Fruit fly (Drosophila melanogaster) whole organism, wandering third instar larva: ENCODE results near the gene Nckx30C.

Experiments
- Abd-B ChIP-seq: fragments of >200 bp; optimal IDR thresholded peaks from 2 replicates; lab custom pipeline; 2017; ENCODE audit warnings: missing biosample characterization, missing genetic modification characterization
- CG32264 ChIP-seq: fragments of 200-800 bp; sonication (Bioruptor generic); optimal IDR thresholded peaks from 2 replicates; lab custom pipeline; 2016; ENCODE audit warnings: missing biosample characterization, missing genetic modification characterization
- CG9705 ChIP-seq: fragments of 200-800 bp; sonication (Bioruptor generic); optimal IDR thresholded peaks from 2 replicates; lab custom pipeline; 2018; ENCODE audit warnings: missing biosample characterization, mild to moderate bottlenecking, missing genetic modification characterization
- CrebA ChIP-seq: fragments of 200-800 bp; sonication (Bioruptor generic); optimal IDR thresholded peaks from 2 replicates; lab custom pipeline; 2016; ENCODE audit warnings: missing biosample characterization, mild to moderate bottlenecking, missing genetic modification characterization, borderline replicate concordance
- Dfd ChIP-seq: fragments of >200 bp; optimal IDR thresholded peaks from 2 replicates; lab custom pipeline; 2017; ENCODE audit warnings: missing biosample characterization, missing genetic modification characterization
- Dif ChIP-seq: fragments of 200-275, 200-300 bp; sonication (Bioruptor generic); optimal IDR thresholded peaks from 2 replicates; lab custom pipeline; 2018; ENCODE audit warnings: missing biosample characterization, missing genetic modification characterization; ENCODE audit not compliant: partially characterized antibody
- GATAd ChIP-seq: sonication (Bioruptor generic); optimal IDR thresholded peaks from 2 replicates; lab custom pipeline; 2016; ENCODE audit warnings: missing biosample characterization, missing genetic modification characterization
- HLH106 ChIP-seq: fragments of 200-800 bp; optimal IDR thresholded peaks from 3 replicates; lab custom pipeline; 2019; ENCODE audit warnings: missing biosample characterization, mild to moderate bottlenecking, missing genetic modification characterization, moderate library complexity
- Hnf4 ChIP-seq: fragments of 200-800 bp; sonication (Bioruptor generic); optimal IDR thresholded peaks from 2 replicates; lab custom pipeline; 2016; ENCODE audit warnings: missing biosample characterization, mild to moderate bottlenecking, missing genetic modification characterization
- Hr78 ChIP-seq: fragments of >200 bp; optimal IDR thresholded peaks from 2 replicates; lab custom pipeline; 2017; ENCODE audit warnings: missing biosample characterization, missing genetic modification characterization
- Hr83 ChIP-seq: fragments of 200-300 bp; sonication (Bioruptor generic); optimal IDR thresholded peaks from 2 replicates; lab custom pipeline; 2016; ENCODE audit warnings: missing biosample characterization, mild to moderate bottlenecking, missing genetic modification characterization, moderate library complexity; ENCODE audit not compliant: poor library complexity, severe bottlenecking
- Jra ChIP-seq: sonication (Bioruptor generic); optimal IDR thresholded peaks from 2 replicates; lab custom pipeline; 2016; ENCODE audit warnings: missing biosample characterization, missing genetic modification characterization
- Mio ChIP-seq: sonication (Bioruptor generic); optimal IDR thresholded peaks from 2 replicates; lab custom pipeline; 2016; ENCODE audit warnings: missing biosample characterization, missing genetic modification characterization
- Myc ChIP-seq: fragments of >200 bp; optimal IDR thresholded peaks from 2 replicates; lab custom pipeline; 2017
- N ChIP-seq: fragments of >200 bp; optimal IDR thresholded peaks from 2 replicates; lab custom pipeline; 2018; ENCODE audit warnings: missing biosample characterization, missing external identifiers, missing genetic modification characterization
- OdsH ChIP-seq: fragments of 200-800 bp; sonication (Bioruptor generic); optimal IDR thresholded peaks from 2 replicates; lab custom pipeline; 2016; ENCODE audit warnings: missing biosample characterization, mild to moderate bottlenecking, missing genetic modification characterization
- Rel ChIP-seq, 2 experiments: fragments of 200-800 bp; sonication (Bioruptor generic) in 1 of 2; optimal IDR thresholded peaks; 2 replicates in 1 of 2; 3 replicates in 1 of 2; lab custom pipeline; 2016 to 2019; ENCODE audit warnings: mild to moderate bottlenecking in 2 of 2, missing biosample characterization in 2 of 2, missing genetic modification characterization in 2 of 2, moderate library complexity in 1 of 2
- Sp1 ChIP-seq: fragments of 200-800 bp; sonication (Bioruptor generic); optimal IDR thresholded peaks from 3 replicates; lab custom pipeline; 2019; ENCODE audit warnings: missing biosample characterization, mild to moderate bottlenecking, missing genetic modification characterization, moderate library complexity
- Vsx2 ChIP-seq: fragments of 200-300, 225-300 bp; sonication (Bioruptor generic); optimal IDR thresholded peaks from 2 replicates; lab custom pipeline; 2018; ENCODE audit warnings: missing biosample characterization, missing genetic modification characterization; ENCODE audit not compliant: partially characterized antibody
- br ChIP-seq: fragments of 200-800 bp; sonication (Bioruptor generic); optimal IDR thresholded peaks from 2 replicates; lab custom pipeline; 2016; ENCODE audit warnings: missing biosample characterization, missing genetic modification characterization
- brk ChIP-seq: fragments of 200-800 bp; sonication (Bioruptor generic); optimal IDR thresholded peaks from 2 replicates; lab custom pipeline; 2016; ENCODE audit warnings: missing biosample characterization, mild to moderate bottlenecking, missing genetic modification characterization
- dl ChIP-seq, 2 experiments: fragments of 175-275, 200-275 bp in 1 of 2; fragments of 200-275 bp in 1 of 2; sonication (Bioruptor generic); optimal IDR thresholded peaks; lab custom pipeline; 2018; ENCODE audit warnings: mild to moderate bottlenecking in 2 of 2, missing biosample characterization in 2 of 2, missing genetic modification characterization in 2 of 2, moderate library complexity in 2 of 2; ENCODE audit not compliant: partially characterized antibody in 2 of 2, insufficient read depth in 1 of 2
- dmrt93B ChIP-seq: fragments of 200-800 bp; sonication (Bioruptor generic); optimal IDR thresholded peaks from 2 replicates; lab custom pipeline; 2018; ENCODE audit warnings: missing biosample characterization, mild to moderate bottlenecking, missing genetic modification characterization
- dsf ChIP-seq: sonication (Bioruptor generic); optimal IDR thresholded peaks from 2 replicates; lab custom pipeline; 2016; ENCODE audit warnings: missing biosample characterization, missing genetic modification characterization, borderline replicate concordance
- ey ChIP-seq: fragments of 200-800 bp; sonication (Bioruptor generic); optimal IDR thresholded peaks from 2 replicates; lab custom pipeline; 2016; ENCODE audit warnings: missing biosample characterization, missing genetic modification characterization
- foxo ChIP-seq, 2 experiments: fragments of 200-800 bp; sonication (Bioruptor generic); optimal IDR thresholded peaks; 2 replicates in 1 of 2; 3 replicates in 1 of 2; lab custom pipeline; 2016 to 2017; ENCODE audit warnings: missing biosample characterization in 2 of 2, missing genetic modification characterization in 2 of 2
- fru ChIP-seq: fragments of 200-800 bp; sonication (Bioruptor generic); optimal IDR thresholded peaks from 3 replicates; lab custom pipeline; 2016; ENCODE audit warnings: missing biosample characterization, mild to moderate bottlenecking, missing genetic modification characterization
- h ChIP-seq: fragments of 200-800 bp; sonication (Bioruptor generic); optimal IDR thresholded peaks from 3 replicates; lab custom pipeline; 2016; ENCODE audit warnings: missing biosample characterization, mild to moderate bottlenecking, missing genetic modification characterization
- jim ChIP-seq: fragments of 175-275, 200-325 bp; sonication (Bioruptor generic); optimal IDR thresholded peaks from 2 replicates; lab custom pipeline; 2016; ENCODE audit warnings: missing biosample characterization, mild to moderate bottlenecking, missing genetic modification characterization
- lola ChIP-seq: fragments of >200 bp; optimal IDR thresholded peaks from 2 replicates; lab custom pipeline; 2017; ENCODE audit warnings: missing biosample characterization, missing genetic modification characterization
- pan ChIP-seq: fragments of >200 bp; optimal IDR thresholded peaks from 2 replicates; lab custom pipeline; 2017
- psq ChIP-seq: fragments of 200-800 bp; sonication (Bioruptor generic); optimal IDR thresholded peaks from 3 replicates; lab custom pipeline; 2017; ENCODE audit warnings: missing biosample characterization, mild to moderate bottlenecking, missing genetic modification characterization, moderate library complexity
- rgr ChIP-seq: fragments of 200-800 bp; sonication (Bioruptor generic); optimal IDR thresholded peaks from 3 replicates; lab custom pipeline; 2016; ENCODE audit warnings: missing biosample characterization, mild to moderate bottlenecking, missing genetic modification characterization
- sage ChIP-seq: fragments of 200-800 bp; sonication (Bioruptor generic); optimal IDR thresholded peaks from 2 replicates; lab custom pipeline; 2016; ENCODE audit warnings: missing biosample characterization, mild to moderate bottlenecking, missing genetic modification characterization
- sv ChIP-seq: fragments of 200-800 bp; sonication (Bioruptor generic); optimal IDR thresholded peaks from 3 replicates; lab custom pipeline; 2016; ENCODE audit warnings: missing biosample characterization, missing genetic modification characterization
- tai ChIP-seq: sonication (Bioruptor generic); optimal IDR thresholded peaks from 2 replicates; lab custom pipeline; 2016; ENCODE audit warnings: missing biosample characterization, missing genetic modification characterization
- usp ChIP-seq: fragments of >200 bp; optimal IDR thresholded peaks from 2 replicates; lab custom pipeline; 2017; ENCODE audit warnings: missing biosample characterization, missing genetic modification characterization
- woc ChIP-seq: sonication (Bioruptor generic); optimal IDR thresholded peaks from 2 replicates; lab custom pipeline; 2016; ENCODE audit warnings: missing biosample characterization, mild to moderate bottlenecking, missing genetic modification characterization

Gene Nckx30C

dm6 chr2L:9703000-9703399 lies 43.3 kb downstream of the Nckx30C start:
- TF ChIP-seq Hr78 (GFP tag; lab: Kevin White, UChicago) (no peak), Vsx2 (GFP tag; lab: Kevin White, UChicago) (no peak), jim (GFP tag; lab: Kevin White, UChicago) (no peak), Hr83 (GFP tag; lab: Kevin White, UChicago) (no peak), dsf (GFP tag; lab: Kevin White, UChicago) (no peak), sv (GFP tag; lab: Kevin White, UChicago) (no peak), ey (no peak), Sp1 (GFP tag; lab: Kevin White, UChicago) (no peak), GATAd (GFP tag; lab: Kevin White, UChicago) (no peak), CrebA (GFP tag; lab: Kevin White, UChicago) (no peak), foxo (GFP tag; optimal IDR thresholded peaks at IDR 0.05; lab: Kevin White, UChicago) (no peak), Dfd (GFP tag; lab: Kevin White, UChicago) (no peak)

- TF ChIP-seq foxo (GFP tag; optimal IDR thresholded peaks at IDR 0.05; lab: Kevin White, UChicago) (peak in 1 of 2 experiments; percentile 68), br (peak; percentile 48), sv (GFP tag; lab: Kevin White, UChicago) (peak; percentile 10), pan (lab: Kevin White, UChicago) (no peak), dmrt93B (GFP tag; lab: Kevin White, UChicago) (peak; percentile 53), rgr (peak; percentile 71), Myc (lab: Kevin White, UChicago) (peak; percentile 99), Jra (GFP tag; lab: Kevin White, UChicago) (no peak), jim (GFP tag; lab: Kevin White, UChicago) (no peak), fru (peak; percentile 52), CG32264 (GFP tag; lab: Kevin White, UChicago) (no peak), dsf (GFP tag; lab: Kevin White, UChicago) (no peak), ey (peak; percentile 6), usp (GFP tag; lab: Kevin White, UChicago) (no peak), Vsx2 (GFP tag; lab: Kevin White, UChicago) (no peak), psq (GFP tag; lab: Kevin White, UChicago) (peak; percentile 59), brk (GFP tag; lab: Kevin White, UChicago) (peak; percentile 51), OdsH (peak; percentile 66), CrebA (GFP tag; lab: Kevin White, UChicago) (no peak), Dif (no peak), Abd-B (GFP tag; lab: Kevin White, UChicago) (no peak), HLH106 (tag; lab: Kevin White, UChicago) (peak; percentile 74), Hr78 (GFP tag; lab: Kevin White, UChicago) (no peak), dl (GFP tag; optimal IDR thresholded peaks at IDR 0.05; lab: Kevin White, UChicago; ENCODE audit: insufficient read depth in 1 of 2, partially characterized antibody in 2 of 2) (no peak), sage (GFP tag; lab: Kevin White, UChicago) (peak; percentile 45), Sp1 (GFP tag; lab: Kevin White, UChicago) (peak; percentile 66), CG9705 (GFP tag; lab: Kevin White, UChicago) (peak; percentile 42), h (GFP tag; lab: Kevin White, UChicago) (peak; percentile 58), Hnf4 (GFP tag; lab: Kevin White, UChicago) (peak; percentile 49), Hr83 (GFP tag; lab: Kevin White, UChicago) (no peak), Rel (GFP tag; optimal IDR thresholded peaks at IDR 0.05; lab: Kevin White, UChicago) (no peak), Rel (tag; optimal IDR thresholded peaks at IDR 0.05; lab: Kevin White, UChicago) (peak; percentile 44), Dfd (GFP tag; lab: Kevin White, UChicago) (no peak), N (GFP tag; lab: Kevin White, UChicago) (no peak), woc (GFP tag; lab: Kevin White, UChicago) (peak; percentile 85), GATAd (GFP tag; lab: Kevin White, UChicago) (no peak), tai (GFP tag; lab: Kevin White, UChicago) (no peak), Mio (GFP tag; lab: Kevin White, UChicago) (no peak), lola (GFP tag; lab: Kevin White, UChicago) (no peak)
Observed at dm6 chr2L:9700454-9700853, 45.8 kb downstream of the Nckx30C start, which contains the start of gene pelo. Gene pelo (plus strand): TSS chr2L:9700810.
